Worm (Caenorhabditis elegans) whole organism, L4 larva: Measurements from ENCODE around the gene his-70.

Source experiments
- R02D3.7 ChIP-seq: fragments of 150-350 bp; sonication (generic microtip); optimal IDR thresholded peaks from 3 replicates; lab custom pipeline; 2014; ENCODE audit warnings: missing biosample characterization, missing genetic modification characterization
- dpl-1 ChIP-seq: fragments of 150-350 bp; optimal IDR thresholded peaks from 2 replicates; lab custom pipeline; 2014; ENCODE audit warnings: missing biosample characterization, missing genetic modification reagents, missing genetic modification characterization
- hlh-30 ChIP-seq: sonication (generic microtip); optimal IDR thresholded peaks from 2 replicates; lab custom pipeline; 2017; ENCODE audit warnings: antibody characterized with exemption, mild to moderate bottlenecking, missing genetic modification characterization, missing compliant biosample characterization; ENCODE audit not compliant: insufficient read depth
- lin-29 ChIP-seq: fragments of 200-800 bp; sonication (Bioruptor generic); IDR thresholded peaks from 2 replicates; pipeline ENCODE4 v1.3.6; 2022; ENCODE audit warnings: missing genetic modification reagents, missing genetic modification characterization, missing compliant biosample characterization
- mep-1 ChIP-seq: fragments of 150-350 bp; sonication (generic microtip); optimal IDR thresholded peaks from 3 replicates; lab custom pipeline; 2014; ENCODE audit warnings: missing biosample characterization, missing genetic modification characterization
- nhr-10 ChIP-seq: fragments of 150-350 bp; optimal IDR thresholded peaks from 2 replicates; lab custom pipeline; 2014; ENCODE audit warnings: missing biosample characterization, missing genetic modification characterization
- snpc-1.2 ChIP-seq: fragments of 200-800 bp; sonication (Bioruptor generic); IDR thresholded peaks from 2 replicates; pipeline ENCODE4 v1.3.6; 2022; ENCODE audit warnings: missing genetic modification reagents, missing genetic modification characterization, missing compliant biosample characterization
- unc-62 ChIP-seq, 3 experiments: fragments of 150-350 bp in 1 of 3; sonication (generic microtip); optimal IDR thresholded peaks in 2 of 3; peaks in 1 of 3; 1 replicate in 1 of 3; 2 replicates in 2 of 3; lab custom pipeline; 2014 to 2017; ENCODE audit warnings: missing biosample characterization in 3 of 3, missing genetic modification characterization in 3 of 3, missing genetic modification reagents in 3 of 3, missing genotype in 1 of 3

- TF ChIP-seq unc-62 (GFP tag; optimal IDR thresholded peaks at IDR 0.05 in 1 of 2; lab: Kevin White, UChicago) (no peak), unc-62 (tag; optimal IDR thresholded peaks at IDR 0.05; lab: Kevin White, UChicago) (no peak), lin-29 (GFP tag; lab: Robert Waterston, UW) (no peak), hlh-30 (no peak), mep-1 (tag; lab: Kevin White, UChicago) (peak; percentile 41), nhr-10 (no peak), dpl-1 (GFP tag; lab: Kevin White, UChicago) (no peak), snpc-1.2 (peak; percentile 34; the same call in 1 of the 2 replicates), R02D3.7 (tag; lab: Kevin White, UChicago) (no peak)
These were observed 36.5 kb upstream of the his-70 start for ce11 chrIII:4096370-4096842.
